Worm (Caenorhabditis elegans) whole organism, L4 larva: ENCODE results near the gene C53A3.4.

Source experiments
- F10B5.3 ChIP-seq: sonication (generic microtip); optimal IDR thresholded peaks from 2 replicates; lab custom pipeline; 2016; ENCODE audit warnings: mild to moderate bottlenecking, missing genetic modification characterization, missing compliant biosample characterization
- R02D3.7 ChIP-seq: fragments of 150-350 bp; sonication (generic microtip); optimal IDR thresholded peaks from 3 replicates; lab custom pipeline; 2014; ENCODE audit warnings: missing biosample characterization, missing genetic modification characterization
- Y75B8A.6 ChIP-seq: fragments of 200-800 bp; sonication (Bioruptor generic); IDR thresholded peaks from 2 replicates; pipeline ENCODE4 v1.3.6; 2022; ENCODE audit warnings: missing genetic modification reagents, missing genetic modification characterization, missing compliant biosample characterization
- ZK546.5 ChIP-seq, 2 experiments: sonication (generic microtip); optimal IDR thresholded peaks; 2 replicates each; lab custom pipeline; 2017; ENCODE audit warnings: missing biosample characterization in 2 of 2, missing genetic modification characterization in 2 of 2
- aly-2 ChIP-seq: sonication (generic microtip); optimal IDR thresholded peaks from 2 replicates; lab custom pipeline; 2018; ENCODE audit warnings: missing biosample characterization, missing genetic modification characterization
- ama-1 ChIP-seq: fragments of 150-350 bp; optimal IDR thresholded peaks from 2 replicates; lab custom pipeline; 2014; ENCODE audit warnings: inconsistent platforms, mixed read lengths
- ceh-62 ChIP-seq: sonication (generic microtip); optimal IDR thresholded peaks from 2 replicates; lab custom pipeline; 2017; ENCODE audit warnings: missing biosample characterization, missing genetic modification characterization
- ceh-82 ChIP-seq: sonication (generic microtip); optimal IDR thresholded peaks from 2 replicates; lab custom pipeline; 2017; ENCODE audit warnings: missing biosample characterization, missing genetic modification characterization
- cey-2 ChIP-seq: sonication (generic microtip); optimal IDR thresholded peaks from 3 replicates; lab custom pipeline; 2017; ENCODE audit warnings: missing genetic modification characterization, mild to moderate bottlenecking, missing compliant biosample characterization, antibody characterized with exemption, borderline replicate concordance; ENCODE audit not compliant: insufficient read depth
- daf-16 ChIP-seq, 3 experiments: sonication (generic microtip); optimal IDR thresholded peaks; 2 replicates each; lab custom pipeline; 2016 to 2017; ENCODE audit warnings: missing genetic modification characterization in 3 of 3, missing genetic modification reagents in 3 of 3, mild to moderate bottlenecking in 2 of 3, missing compliant biosample characterization in 2 of 3, missing biosample characterization in 1 of 3, moderate library complexity in 1 of 3
- dmd-6 ChIP-seq: fragments of 200-800 bp; sonication (Bioruptor generic); IDR thresholded peaks from 2 replicates; pipeline ENCODE4 v1.3.6; 2022; ENCODE audit warnings: missing genetic modification reagents, missing genetic modification characterization, missing compliant biosample characterization
- dmd-9 ChIP-seq: fragments of 200-800 bp; sonication (Bioruptor generic); IDR thresholded peaks from 2 replicates; pipeline ENCODE4 v1.3.6; 2022; ENCODE audit warnings: missing genetic modification reagents, missing genetic modification characterization, missing compliant biosample characterization
- egl-27 ChIP-seq: sonication (generic microtip); optimal IDR thresholded peaks from 3 replicates; lab custom pipeline; 2017; ENCODE audit warnings: missing biosample characterization, missing genetic modification reagents, missing genetic modification characterization
- egl-43 ChIP-seq: fragments of 200-800 bp; sonication (Bioruptor generic); IDR thresholded peaks from 2 replicates; pipeline ENCODE4 v1.3.6; 2022; ENCODE audit warnings: missing genetic modification reagents, missing genetic modification characterization, missing compliant biosample characterization
- fkh-10 ChIP-seq: fragments of 150-350 bp; optimal IDR thresholded peaks from 2 replicates; lab custom pipeline; 2014; ENCODE audit warnings: missing biosample characterization, missing genetic modification reagents, missing genetic modification characterization
- hif-1 ChIP-seq, 2 experiments: sonication (generic microtip); optimal IDR thresholded peaks; 2 replicates each; lab custom pipeline; 2016 to 2017; ENCODE audit warnings: missing compliant biosample characterization in 2 of 2, missing genetic modification characterization in 2 of 2, missing genetic modification reagents in 2 of 2, missing genotype in 2 of 2, mild to moderate bottlenecking in 1 of 2
- hlh-11 ChIP-seq: fragments of 200-800 bp; sonication (Bioruptor generic); optimal IDR thresholded peaks from 2 replicates; lab custom pipeline; 2018; ENCODE audit warnings: mild to moderate bottlenecking, missing genetic modification characterization, missing compliant biosample characterization
- hlh-30 ChIP-seq: sonication (generic microtip); optimal IDR thresholded peaks from 2 replicates; lab custom pipeline; 2017; ENCODE audit warnings: antibody characterized with exemption, mild to moderate bottlenecking, missing genetic modification characterization, missing compliant biosample characterization; ENCODE audit not compliant: insufficient read depth
- hmg-1.1 ChIP-seq: fragments of 200-800 bp; sonication (Bioruptor generic); IDR thresholded peaks from 2 replicates; pipeline ENCODE4 v1.3.6; 2022; ENCODE audit warnings: missing genetic modification reagents, missing genetic modification characterization, missing compliant biosample characterization
- lim-7 ChIP-seq: fragments of 200-800 bp; sonication (Bioruptor generic); IDR thresholded peaks from 2 replicates; pipeline ENCODE4 v1.3.6; 2022; ENCODE audit warnings: missing genetic modification characterization, missing compliant biosample characterization
- lin-13 ChIP-seq: fragments of 150-350 bp; optimal IDR thresholded peaks from 2 replicates; lab custom pipeline; 2014; ENCODE audit warnings: missing biosample characterization, missing genetic modification reagents, missing genetic modification characterization
- lin-29 ChIP-seq: fragments of 200-800 bp; sonication (Bioruptor generic); IDR thresholded peaks from 2 replicates; pipeline ENCODE4 v1.3.6; 2022; ENCODE audit warnings: missing genetic modification reagents, missing genetic modification characterization, missing compliant biosample characterization
- lin-38 ChIP-seq: fragments of 200-800 bp; sonication (Bioruptor generic); IDR thresholded peaks from 2 replicates; pipeline ENCODE4 v1.3.6; 2022; ENCODE audit warnings: missing genetic modification reagents, missing genetic modification characterization, missing compliant biosample characterization
- lin-39 ChIP-seq: fragments of 150-350 bp; optimal IDR thresholded peaks from 2 replicates; lab custom pipeline; 2014; ENCODE audit warnings: missing biosample characterization, missing genetic modification reagents, missing genetic modification characterization
- lsy-2 ChIP-seq, 2 experiments: fragments of 150-350 bp in 1 of 2; sonication (generic microtip) in 1 of 2; optimal IDR thresholded peaks; 2 replicates each; lab custom pipeline; 2014 to 2017; ENCODE audit warnings: missing biosample characterization in 2 of 2, missing genetic modification characterization in 2 of 2
- mdl-1 ChIP-seq, 2 experiments: fragments of 150-350 bp in 1 of 2; sonication (generic microtip) in 1 of 2; optimal IDR thresholded peaks; 2 replicates each; lab custom pipeline; 2014 to 2017; ENCODE audit warnings: missing biosample characterization in 2 of 2, missing genetic modification characterization in 2 of 2
- mdt-29 ChIP-seq: fragments of 200-800 bp; sonication (Bioruptor generic); IDR thresholded peaks from 2 replicates; pipeline ENCODE4 v1.3.6; 2022; ENCODE audit warnings: missing genetic modification reagents, missing genetic modification characterization, missing compliant biosample characterization
- mes-2 ChIP-seq: sonication (generic microtip); optimal IDR thresholded peaks from 2 replicates; lab custom pipeline; 2016; ENCODE audit warnings: missing genotype, mild to moderate bottlenecking, missing genetic modification characterization, missing compliant biosample characterization; ENCODE audit not compliant: poor library complexity, severe bottlenecking
- mxl-2 ChIP-seq: fragments of 200-800 bp; sonication (Bioruptor generic); conservative IDR thresholded peaks from 2 replicates; pipeline ENCODE4 v1.3.6; 2022; ENCODE audit warnings: missing genetic modification reagents, missing genetic modification characterization, missing compliant biosample characterization
- mxl-3 ChIP-seq: fragments of 200-800 bp; sonication (Bioruptor generic); optimal IDR thresholded peaks from 2 replicates; lab custom pipeline; 2018; ENCODE audit warnings: mild to moderate bottlenecking, missing genetic modification characterization, missing compliant biosample characterization
- nhr-10 ChIP-seq: fragments of 150-350 bp; optimal IDR thresholded peaks from 2 replicates; lab custom pipeline; 2014; ENCODE audit warnings: missing biosample characterization, missing genetic modification characterization
- nhr-102 ChIP-seq: sonication (generic microtip); optimal IDR thresholded peaks from 2 replicates; lab custom pipeline; 2016; ENCODE audit warnings: mild to moderate bottlenecking, missing genetic modification characterization, moderate library complexity, missing compliant biosample characterization
- nhr-11 ChIP-seq: fragments of 150-350 bp; optimal IDR thresholded peaks from 2 replicates; lab custom pipeline; 2014; ENCODE audit warnings: missing biosample characterization, missing genetic modification characterization
- nhr-237 ChIP-seq: sonication (generic microtip); optimal IDR thresholded peaks from 2 replicates; lab custom pipeline; 2017; ENCODE audit warnings: missing biosample characterization, missing genetic modification characterization
- nhr-28 ChIP-seq: fragments of 150-350 bp; optimal IDR thresholded peaks from 2 replicates; lab custom pipeline; 2014; ENCODE audit warnings: missing biosample characterization, missing genetic modification characterization
- nhr-76 ChIP-seq: fragments of 150-350 bp; optimal IDR thresholded peaks from 2 replicates; lab custom pipeline; 2014; ENCODE audit warnings: missing biosample characterization, missing genetic modification characterization
- php-3 ChIP-seq: fragments of 200-800 bp; sonication (Bioruptor generic); IDR thresholded peaks from 2 replicates; pipeline ENCODE4 v1.3.6; 2022; ENCODE audit warnings: missing genetic modification reagents, missing genetic modification characterization, missing compliant biosample characterization
- sdz-12 ChIP-seq: fragments of 200-800 bp; sonication (Bioruptor generic); optimal IDR thresholded peaks from 2 replicates; lab custom pipeline; 2018; ENCODE audit warnings: mild to moderate bottlenecking, missing genetic modification characterization, missing compliant biosample characterization
- set-16 ChIP-seq: fragments of 200-800 bp; sonication (Bioruptor generic); IDR thresholded peaks from 2 replicates; pipeline ENCODE4 v1.3.6; 2022; ENCODE audit warnings: missing genetic modification reagents, missing genetic modification characterization, missing compliant biosample characterization
- snpc-4 ChIP-seq: fragments of 150-350 bp; optimal IDR thresholded peaks from 2 replicates; lab custom pipeline; 2014; ENCODE audit warnings: missing biosample characterization, missing genetic modification characterization
- spr-3 ChIP-seq: fragments of 200-800 bp; sonication (Bioruptor generic); optimal IDR thresholded peaks from 2 replicates; lab custom pipeline; 2018; ENCODE audit warnings: mild to moderate bottlenecking, missing genetic modification characterization, missing compliant biosample characterization
- unc-62 ChIP-seq, 3 experiments: fragments of 150-350 bp in 1 of 3; sonication (generic microtip); optimal IDR thresholded peaks in 2 of 3; peaks in 1 of 3; 1 replicate in 1 of 3; 2 replicates in 2 of 3; lab custom pipeline; 2014 to 2017; ENCODE audit warnings: missing biosample characterization in 3 of 3, missing genetic modification characterization in 3 of 3, missing genetic modification reagents in 3 of 3, missing genotype in 1 of 3
- vab-7 ChIP-seq: fragments of 200-800 bp; sonication (Bioruptor generic); IDR thresholded peaks from 2 replicates; pipeline ENCODE4 v1.3.6; 2022; ENCODE audit warnings: missing genetic modification reagents, missing genetic modification characterization, missing compliant biosample characterization
- zfp-2 ChIP-seq: sonication (generic microtip); optimal IDR thresholded peaks from 2 replicates; lab custom pipeline; 2016; ENCODE audit warnings: mild to moderate bottlenecking, missing genetic modification characterization, missing compliant biosample characterization
- zip-11 ChIP-seq: fragments of 200-800 bp; sonication (Bioruptor generic); IDR thresholded peaks from 2 replicates; pipeline ENCODE4 v1.3.6; 2022; ENCODE audit warnings: missing genetic modification characterization, missing compliant biosample characterization
- zip-2 ChIP-seq: fragments of 150-350 bp; optimal IDR thresholded peaks from 2 replicates; lab custom pipeline; 2014; ENCODE audit warnings: missing biosample characterization, missing genetic modification characterization
- ztf-7 ChIP-seq: fragments of 150-350 bp; optimal IDR thresholded peaks from 2 replicates; lab custom pipeline; 2014; ENCODE audit warnings: missing biosample characterization, missing genetic modification characterization

C53A3.4 gene

DNA sequence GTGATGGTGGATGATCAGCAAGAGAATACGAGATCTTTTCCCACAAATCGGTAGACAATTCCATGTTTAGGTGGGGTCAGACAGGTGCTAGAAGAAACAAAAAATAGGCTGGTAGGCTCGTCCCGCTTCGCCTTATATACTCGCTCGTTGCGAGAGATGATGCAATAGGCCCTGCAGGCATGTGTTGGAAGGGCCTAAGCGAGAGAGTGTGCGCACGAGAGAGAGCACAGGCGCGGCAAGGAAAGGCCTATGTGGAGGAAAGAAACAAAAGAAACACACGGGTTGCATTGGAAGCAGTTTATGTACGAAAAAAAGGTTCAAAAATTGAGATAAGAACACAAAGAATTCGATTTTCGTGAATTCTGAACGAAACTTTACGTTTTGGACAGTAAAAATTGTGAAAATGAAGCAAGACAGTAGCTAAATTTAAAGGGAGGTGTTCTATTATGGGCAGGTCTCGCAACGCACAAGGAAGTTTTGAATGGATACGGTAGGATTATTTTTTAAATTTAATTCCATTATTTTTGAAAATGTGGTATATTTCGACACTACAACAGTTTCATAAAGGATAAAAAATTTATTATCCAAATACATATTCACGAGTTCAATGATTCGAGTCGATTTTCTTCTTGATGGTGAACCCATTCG, 22.2 kb upstream of the C53A3.4 start, which contains the start of gene F44E7.5 (continued):
- TF ChIP-seq aly-2 (tag; lab: Kevin White, UChicago) (no peak), mdl-1 (tag; optimal IDR thresholded peaks at IDR 0.05; lab: Kevin White, UChicago) (peak; percentile 13 to 82), php-3 (GFP tag; lab: Robert Waterston, UW) (peak; percentile 45; the same call in 1 of the 2 replicates), spr-3 (GFP tag; lab: Kevin White, UChicago) (peak; percentile 100), set-16 (GFP tag; lab: Robert Waterston, UW) (no peak)

ce11 chrV:5779984-5780383, 21.3 kb upstream of the C53A3.4 start:
- TF ChIP-seq Y75B8A.6 (GFP tag; lab: Robert Waterston, UW), result no peak
- no peak for TF ChIP-seq zfp-2 (tag; lab: Kevin White, UChicago)
- TF ChIP-seq lin-38 (GFP tag; lab: Robert Waterston, UW), result no peak
- TF ChIP-seq nhr-28 (tag; lab: Kevin White, UChicago), result peak; percentile 22
- TF ChIP-seq ztf-7 (tag; lab: Kevin White, UChicago), result peak; percentile 60
- no peak for TF ChIP-seq mdt-29 (GFP tag; lab: Robert Waterston, UW)
- no peak for TF ChIP-seq R02D3.7
- no peak for TF ChIP-seq ama-1 (lab: Kevin White, UChicago)
- TF ChIP-seq snpc-4 (tag; lab: Kevin White, UChicago), result no peak
- TF ChIP-seq zip-2 (tag; lab: Kevin White, UChicago), result no peak
- TF ChIP-seq lim-7 (GFP tag; lab: Robert Waterston, UW), result no peak
- TF ChIP-seq lin-29 (GFP tag; lab: Robert Waterston, UW), result no peak
- peak; percentile 67 for TF ChIP-seq zip-11 (GFP tag; lab: Robert Waterston, UW)
- TF ChIP-seq hmg-1.1, result 0 out of 2 replicates have a peak, but pooled peaks have one; percentile 13
- TF ChIP-seq sdz-12, result no peak
- TF ChIP-seq daf-16 (GFP tag; optimal IDR thresholded peaks at IDR 0.05; lab: Kevin White, UChicago), result no peak
- TF ChIP-seq daf-16 (tag; optimal IDR thresholded peaks at IDR 0.05; lab: Kevin White, UChicago), result no peak
- no peak for TF ChIP-seq nhr-102 (tag; lab: Kevin White, UChicago)
- TF ChIP-seq fkh-10 (GFP tag; lab: Kevin White, UChicago), result no peak
- no peak for TF ChIP-seq dmd-6 (GFP tag; lab: Robert Waterston, UW)
- TF ChIP-seq mdl-1 (tag; optimal IDR thresholded peaks at IDR 0.05; lab: Kevin White, UChicago), result no peak
- TF ChIP-seq vab-7 (GFP tag; lab: Robert Waterston, UW), result no peak
- TF ChIP-seq ceh-82, result no peak
- no peak for TF ChIP-seq ceh-62
- TF ChIP-seq nhr-10, result no peak
- TF ChIP-seq hlh-11 (tag; lab: Kevin White, UChicago), result peak; percentile 28
- TF ChIP-seq ZK546.5 (tag; optimal IDR thresholded peaks at IDR 0.05; lab: Kevin White, UChicago), result no peak
- TF ChIP-seq nhr-11 (tag; lab: Kevin White, UChicago), result peak; percentile 42
- no peak for TF ChIP-seq cey-2 (tag; lab: Kevin White, UChicago)
- TF ChIP-seq F10B5.3, result no peak
- TF ChIP-seq nhr-76, result no peak
- no peak for TF ChIP-seq hif-1 (tag; optimal IDR thresholded peaks at IDR 0.05; lab: Kevin White, UChicago)
- no peak for TF ChIP-seq egl-43 (GFP tag; lab: Robert Waterston, UW)
- no peak for TF ChIP-seq lin-13
- TF ChIP-seq nhr-237 (tag; lab: Kevin White, UChicago), result no peak
- no peak for TF ChIP-seq mes-2 (tag; lab: Kevin White, UChicago)
- TF ChIP-seq mxl-2, result no peak
- no peak for TF ChIP-seq lin-39
- TF ChIP-seq hlh-30, result peak; percentile 10
- TF ChIP-seq set-16 (GFP tag; lab: Robert Waterston, UW), result no peak
- no peak for TF ChIP-seq dmd-9 (GFP tag; lab: Robert Waterston, UW)
- peak; percentile 26 for TF ChIP-seq mxl-3
- TF ChIP-seq lsy-2 (tag; optimal IDR thresholded peaks at IDR 0.05; lab: Kevin White, UChicago), result peak in 1 of 2 experiments; percentile 18
- TF ChIP-seq egl-27 (tag; lab: Kevin White, UChicago), result no peak
- TF ChIP-seq unc-62 (GFP tag; optimal IDR thresholded peaks at IDR 0.05 in 1 of 2; lab: Kevin White, UChicago), result peak in 1 of 2 experiments; percentile 75
- TF ChIP-seq unc-62 (tag; optimal IDR thresholded peaks at IDR 0.05; lab: Kevin White, UChicago), result no peak
